Fruit fly (Drosophila melanogaster): ENCODE results near the gene Muc96D.

dm6 chr3R:25448318-25448717 is 47.9 kb upstream of the Muc96D start:
- TF ChIP-seq CG14655 (GFP tag; optimal IDR thresholded peaks at IDR 0.05) (no peak), CG17806 (tag; optimal IDR thresholded peaks at IDR 0.05) (no peak), CG9948 (tag; optimal IDR thresholded peaks at IDR 0.05) (no peak), CG12605 (GFP tag; IDR thresholded peaks at IDR 0.05) (no peak)
